Fruit fly (Drosophila melanogaster) whole organism, adult: ENCODE data around the gene ftz-f1.
A peak's percentile ranks its signal among the peaks of the same experiment; 100 is the strongest.

Experiments
- CG11617 ChIP-seq: fragments of 200-800 bp; sonication (Bioruptor generic); optimal IDR thresholded peaks from 2 replicates; lab custom pipeline; 2017; ENCODE audit warnings: mild to moderate bottlenecking, missing biosample characterization, missing genetic modification reagents, missing genetic modification characterization
- CG12768 ChIP-seq: fragments of 200-800 bp; sonication (Bioruptor generic); optimal IDR thresholded peaks from 2 replicates; lab custom pipeline; 2017; ENCODE audit warnings: missing biosample characterization, missing genetic modification characterization, mild to moderate bottlenecking, moderate library complexity, missing genetic modification reagents
- CG14711 ChIP-seq: fragments of 200-800 bp; sonication (Bioruptor generic); optimal IDR thresholded peaks from 2 replicates; lab custom pipeline; 2018; ENCODE audit warnings: missing biosample characterization, mild to moderate bottlenecking, missing genetic modification characterization, moderate library complexity
- CG1620 ChIP-seq: fragments of 200-800 bp; sonication (Bioruptor generic); optimal IDR thresholded peaks from 2 replicates; lab custom pipeline; 2016; ENCODE audit warnings: missing biosample characterization, missing genetic modification characterization
- CG33017 ChIP-seq: fragments of 200-800 bp; sonication (Bioruptor generic); optimal IDR thresholded peaks from 2 replicates; lab custom pipeline; 2018; ENCODE audit warnings: missing biosample characterization, mild to moderate bottlenecking, missing genetic modification characterization, moderate library complexity
- CG5204 ChIP-seq: fragments of 200-800 bp; sonication (Bioruptor generic); optimal IDR thresholded peaks from 2 replicates; lab custom pipeline; 2016; ENCODE audit warnings: missing biosample characterization, missing genetic modification characterization
- CG7045 ChIP-seq: fragments of 200-800 bp; sonication (Bioruptor generic); optimal IDR thresholded peaks from 2 replicates; lab custom pipeline; 2017; ENCODE audit warnings: missing biosample characterization, mild to moderate bottlenecking, missing genetic modification characterization
- CG7101 ChIP-seq: fragments of 200-800 bp; sonication (Bioruptor generic); optimal IDR thresholded peaks from 2 replicates; lab custom pipeline; 2018; ENCODE audit warnings: missing biosample characterization, mild to moderate bottlenecking, missing genetic modification characterization, moderate library complexity
- Clk ChIP-seq: fragments of 200-800 bp; sonication (Bioruptor generic); optimal IDR thresholded peaks from 2 replicates; lab custom pipeline; 2017; ENCODE audit warnings: missing biosample characterization, missing genetic modification characterization
- Crg-1 ChIP-seq: fragments of 200-800 bp; sonication (Bioruptor generic); optimal IDR thresholded peaks from 2 replicates; lab custom pipeline; 2016; ENCODE audit warnings: missing biosample characterization, missing genetic modification characterization
- Hr96 ChIP-seq: fragments of 200-800 bp; sonication (Bioruptor generic); optimal IDR thresholded peaks from 2 replicates; lab custom pipeline; 2016; ENCODE audit warnings: missing biosample characterization, missing genetic modification characterization
- Mnt ChIP-seq: fragments of 200-800 bp; sonication (Bioruptor generic); optimal IDR thresholded peaks from 2 replicates; lab custom pipeline; 2016; ENCODE audit warnings: missing biosample characterization, mild to moderate bottlenecking, missing genetic modification characterization
- bab1 ChIP-seq: fragments of 200-800 bp; sonication (Bioruptor generic); optimal IDR thresholded peaks from 3 replicates; lab custom pipeline; 2019; ENCODE audit warnings: missing biosample characterization, mild to moderate bottlenecking, missing genetic modification characterization, moderate library complexity
- cic ChIP-seq: fragments of 200-800 bp; sonication (Bioruptor generic); optimal IDR thresholded peaks from 2 replicates; lab custom pipeline; 2017; ENCODE audit warnings: missing biosample characterization, mild to moderate bottlenecking, missing genetic modification characterization, moderate library complexity
- cnc ChIP-seq, 2 experiments: fragments of >200 bp; optimal IDR thresholded peaks; 2 replicates each; lab custom pipeline; 2017
- kay ChIP-seq: fragments of 200-800 bp; sonication (Bioruptor generic); peaks from one replicate; lab custom pipeline; 2016; ENCODE audit warnings: missing biosample characterization, missing genetic modification characterization, borderline replicate concordance
- ovo ChIP-seq: fragments of 200-800 bp; sonication (Bioruptor generic); optimal IDR thresholded peaks from 2 replicates; lab custom pipeline; 2016; ENCODE audit warnings: missing biosample characterization, missing genetic modification characterization
- pad ChIP-seq: fragments of 200-800 bp; sonication (Bioruptor generic); optimal IDR thresholded peaks from 3 replicates; lab custom pipeline; 2017; ENCODE audit warnings: missing biosample characterization, missing genetic modification characterization, mild to moderate bottlenecking, moderate library complexity, missing genetic modification reagents
- tj ChIP-seq: fragments of 200-800 bp; sonication (Bioruptor generic); optimal IDR thresholded peaks from 3 replicates; lab custom pipeline; 2017; ENCODE audit warnings: missing biosample characterization, mild to moderate bottlenecking, missing genetic modification characterization, moderate library complexity
- toe ChIP-seq: fragments of 200-800 bp; sonication (Bioruptor generic); optimal IDR thresholded peaks from 2 replicates; lab custom pipeline; 2016; ENCODE audit warnings: missing biosample characterization, missing genetic modification characterization

The ftz-f1 gene

DNA sequence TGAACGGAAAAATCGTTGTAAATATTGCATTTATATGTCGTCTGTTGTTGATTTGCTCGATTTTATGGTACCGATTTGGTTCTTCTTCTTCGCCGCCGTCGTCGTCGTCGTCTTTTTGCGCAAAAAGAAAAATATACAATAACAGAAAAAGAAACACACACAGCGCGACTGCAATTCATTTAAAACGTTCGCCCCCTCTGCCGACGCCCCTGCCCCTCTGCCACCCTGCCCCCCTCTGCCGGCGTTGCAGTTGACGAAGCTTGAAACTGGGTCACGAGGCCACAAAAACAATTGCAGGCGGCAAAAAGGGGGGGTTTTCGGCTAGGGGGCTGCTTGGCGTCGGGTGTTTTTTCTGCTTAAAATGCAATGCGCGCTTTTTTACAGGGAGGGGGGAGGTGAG is 17.6 kb downstream of the ftz-f1 start:
- TF ChIP-seq Crg-1 (GFP tag; lab: Kevin White, UChicago), result no peak
- peak; percentile 19 for TF ChIP-seq CG7101 (tag; lab: Kevin White, UChicago)
- peak; percentile 32 for TF ChIP-seq CG11617 (GFP tag; lab: Kevin White, UChicago)
- peak; percentile 33 for TF ChIP-seq CG14711
- TF ChIP-seq toe (GFP tag; lab: Kevin White, UChicago), result no peak
- TF ChIP-seq CG12768 (GFP tag; lab: Kevin White, UChicago), result peak; percentile 64
- peak; percentile 9 for TF ChIP-seq CG33017 (tag; lab: Kevin White, UChicago)
- TF ChIP-seq CG7045 (GFP tag; lab: Kevin White, UChicago), result peak; percentile 33
- TF ChIP-seq pad, result no peak
- TF ChIP-seq cic (GFP tag; lab: Kevin White, UChicago), result peak; percentile 60
- TF ChIP-seq ovo (GFP tag; lab: Kevin White, UChicago), result peak; percentile 46
- TF ChIP-seq tj (GFP tag; lab: Kevin White, UChicago), result peak; percentile 97
- no peak for TF ChIP-seq CG1620 (GFP tag; lab: Kevin White, UChicago)

DNA sequence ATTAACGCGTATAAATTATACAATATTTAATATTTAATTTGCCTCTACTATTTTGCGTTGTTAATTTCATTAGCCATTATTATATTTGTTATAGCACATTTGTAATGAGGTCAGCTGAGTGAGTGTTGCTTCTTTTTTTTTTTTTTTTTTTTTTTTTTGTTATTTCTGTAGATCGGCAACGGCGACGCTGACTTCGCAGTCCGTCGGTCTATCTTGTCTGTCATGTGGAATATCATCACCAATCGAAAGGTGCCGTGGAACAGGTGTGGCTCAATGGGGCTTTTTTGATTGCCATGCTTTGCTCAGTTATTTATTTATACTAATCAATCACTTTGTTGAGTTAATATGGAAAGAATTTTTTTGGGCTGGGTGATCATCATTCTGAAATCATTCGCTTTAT is 18.5 kb downstream of the ftz-f1 start:
- no peak for TF ChIP-seq bab1
- TF ChIP-seq CG33017 (tag; lab: Kevin White, UChicago), result no peak
- TF ChIP-seq Hr96 (GFP tag; lab: Kevin White, UChicago), result no peak
- no peak for TF ChIP-seq Crg-1 (GFP tag; lab: Kevin White, UChicago)
- no peak for TF ChIP-seq kay (GFP tag; lab: Kevin White, UChicago)
- TF ChIP-seq CG7101 (tag; lab: Kevin White, UChicago), result no peak
- TF ChIP-seq Clk, result no peak
- TF ChIP-seq ovo (GFP tag; lab: Kevin White, UChicago), result no peak
- no peak for TF ChIP-seq CG14711
- no peak for TF ChIP-seq Mnt
- no peak for TF ChIP-seq tj (GFP tag; lab: Kevin White, UChicago)
- TF ChIP-seq CG7045 (GFP tag; lab: Kevin White, UChicago), result no peak
- no peak for TF ChIP-seq CG1620 (GFP tag; lab: Kevin White, UChicago)
- TF ChIP-seq cnc (optimal IDR thresholded peaks at IDR 0.05; lab: Kevin White, UChicago), result no peak

DNA sequence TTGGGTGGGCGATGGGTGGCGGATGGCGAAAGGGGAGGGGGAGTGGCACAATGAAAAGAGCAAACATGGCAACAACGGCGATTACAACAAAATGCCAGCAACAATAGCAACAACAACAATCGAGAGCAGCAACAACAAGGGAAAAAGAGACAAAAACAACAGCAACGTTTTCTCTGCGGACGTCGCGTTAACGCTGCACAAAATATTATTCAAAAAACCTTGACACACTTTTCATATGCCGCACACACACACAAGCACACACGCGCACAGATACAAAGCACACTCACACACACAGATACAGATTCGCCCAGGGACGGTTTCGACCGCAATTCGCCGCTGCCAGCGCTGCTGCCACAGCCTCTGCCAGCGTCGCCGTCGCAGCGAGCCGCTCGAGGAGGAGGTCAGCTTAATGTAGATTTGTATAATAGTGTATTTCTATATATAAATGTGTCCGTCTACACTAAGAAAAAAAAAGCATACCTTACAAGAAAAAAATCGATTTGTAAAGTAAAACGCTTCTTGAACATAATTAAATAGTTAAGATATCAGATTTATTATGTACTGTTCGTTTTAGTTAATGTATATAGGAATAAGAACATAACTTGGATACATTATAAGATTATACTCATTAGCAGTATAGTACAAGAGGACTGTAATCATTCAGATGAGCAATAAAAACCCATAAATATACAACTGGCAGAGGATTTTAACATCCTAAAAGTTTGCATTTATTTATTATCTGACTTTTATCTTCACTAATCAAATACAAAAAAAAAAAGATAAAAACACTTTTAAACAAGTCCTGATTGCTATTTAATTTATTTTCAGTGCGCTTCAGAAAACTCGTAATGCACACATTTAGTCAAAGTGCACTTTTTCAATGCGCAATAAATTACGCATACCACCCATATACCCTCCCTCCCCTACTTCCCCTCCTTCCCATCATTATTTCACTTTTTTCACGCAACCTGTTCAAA is 19.2 kb downstream of the ftz-f1 start:
- TF ChIP-seq CG5204, result peak; percentile 5
- TF ChIP-seq CG33017 (tag; lab: Kevin White, UChicago), result no peak
- no peak for TF ChIP-seq Crg-1 (GFP tag; lab: Kevin White, UChicago)
- TF ChIP-seq Clk, result no peak
- TF ChIP-seq kay (GFP tag; lab: Kevin White, UChicago), result peak; percentile 26
- no peak for TF ChIP-seq ovo (GFP tag; lab: Kevin White, UChicago)
- TF ChIP-seq pad, result no peak
- no peak for TF ChIP-seq cic (GFP tag; lab: Kevin White, UChicago)
- peak; percentile 5 for TF ChIP-seq CG7045 (GFP tag; lab: Kevin White, UChicago)
- TF ChIP-seq cnc (optimal IDR thresholded peaks at IDR 0.05; lab: Kevin White, UChicago), result no peak
- TF ChIP-seq CG11617 (GFP tag; lab: Kevin White, UChicago), result peak; percentile 18
- TF ChIP-seq CG1620 (GFP tag; lab: Kevin White, UChicago), result no peak
- TF ChIP-seq toe (GFP tag; lab: Kevin White, UChicago), result no peak
- no peak for TF ChIP-seq CG12768 (GFP tag; lab: Kevin White, UChicago)
- no peak for TF ChIP-seq Mnt
- TF ChIP-seq CG7101 (tag; lab: Kevin White, UChicago), result peak; percentile 8
- TF ChIP-seq CG14711, result no peak
- peak; percentile 99 for TF ChIP-seq tj (GFP tag; lab: Kevin White, UChicago)

DNA sequence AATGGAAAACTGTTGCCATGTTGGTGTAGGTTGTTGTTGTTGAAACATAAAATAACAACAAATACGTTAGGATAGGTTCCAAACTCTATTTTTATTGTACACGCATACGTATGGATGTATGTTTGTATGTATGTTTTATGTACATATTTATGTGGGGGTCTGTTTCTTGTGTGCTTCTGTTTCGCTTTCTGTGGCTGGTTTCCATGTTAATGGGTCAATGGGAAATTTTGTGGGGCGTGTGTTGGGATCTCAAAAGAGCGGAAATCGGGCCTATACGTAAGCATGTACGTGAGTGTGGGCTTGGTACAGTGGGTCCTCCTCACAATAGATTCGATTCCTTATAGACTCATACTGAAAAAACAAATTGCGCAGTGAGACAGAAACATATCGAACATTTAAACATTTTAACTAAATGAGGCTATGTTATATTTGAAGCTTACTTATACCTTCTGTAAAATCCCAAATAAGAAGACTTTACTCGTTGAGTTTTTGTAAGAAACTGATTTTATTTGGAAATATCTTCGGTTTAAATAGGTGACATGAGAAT is 29.0 kb downstream of the ftz-f1 start:
- no peak for TF ChIP-seq CG12768 (GFP tag; lab: Kevin White, UChicago)
- TF ChIP-seq CG7101 (tag; lab: Kevin White, UChicago), result no peak
- no peak for TF ChIP-seq ovo (GFP tag; lab: Kevin White, UChicago)
- no peak for TF ChIP-seq cnc (optimal IDR thresholded peaks at IDR 0.05; lab: Kevin White, UChicago)
- TF ChIP-seq CG11617 (GFP tag; lab: Kevin White, UChicago), result no peak
- no peak for TF ChIP-seq tj (GFP tag; lab: Kevin White, UChicago)
- no peak for TF ChIP-seq kay (GFP tag; lab: Kevin White, UChicago)
- TF ChIP-seq CG7045 (GFP tag; lab: Kevin White, UChicago), result no peak
- TF ChIP-seq pad, result no peak
- TF ChIP-seq toe (GFP tag; lab: Kevin White, UChicago), result no peak
- no peak for TF ChIP-seq CG5204
- TF ChIP-seq cic (GFP tag; lab: Kevin White, UChicago), result no peak

DNA sequence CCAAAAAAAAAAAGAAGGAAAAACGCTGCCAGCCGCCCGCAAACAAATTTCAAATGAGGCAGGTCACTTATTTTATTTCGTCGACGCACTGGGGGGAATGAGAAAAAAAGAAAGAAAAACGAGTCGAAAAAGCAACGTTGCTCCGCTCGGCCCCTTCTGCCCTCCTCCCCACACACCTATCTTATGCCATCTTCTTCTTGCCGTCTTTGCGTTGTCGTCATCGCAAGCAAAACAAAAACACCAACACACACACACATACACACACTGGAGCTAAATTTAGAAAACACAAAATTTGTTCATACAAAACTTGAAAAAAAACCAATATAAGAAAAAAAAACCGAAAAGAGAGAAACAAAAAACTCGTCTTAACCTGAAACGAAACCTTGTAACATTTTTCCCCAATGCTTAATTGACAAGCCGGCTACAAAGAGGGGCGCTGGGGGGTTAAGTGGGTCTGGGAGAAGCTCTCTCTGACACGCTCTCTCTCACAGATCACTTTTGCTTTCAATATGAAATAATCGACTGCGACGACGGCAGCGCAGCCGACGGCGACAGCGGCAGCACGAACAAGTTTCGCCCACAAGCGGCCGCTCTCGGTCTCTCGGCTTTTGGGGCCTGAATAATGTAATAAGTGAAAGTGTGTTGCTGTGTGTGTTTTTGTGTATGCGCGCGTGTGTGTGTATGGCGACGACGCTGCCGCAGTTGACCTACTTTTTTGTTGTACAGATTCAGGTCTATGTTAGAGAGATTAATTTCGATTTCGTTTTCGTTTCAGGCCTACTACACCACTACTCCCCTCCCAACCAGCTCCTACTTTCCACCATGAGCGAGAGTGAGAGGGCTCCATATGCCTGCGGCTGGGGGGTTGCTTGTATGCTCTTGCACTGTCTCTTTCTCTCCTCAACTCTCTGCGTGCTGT is 29.8 kb downstream of the ftz-f1 start:
- peak; percentile 23 for TF ChIP-seq pad
- TF ChIP-seq bab1, result no peak
- no peak for TF ChIP-seq Hr96 (GFP tag; lab: Kevin White, UChicago)
- peak; percentile 9 for TF ChIP-seq Mnt
- TF ChIP-seq tj (GFP tag; lab: Kevin White, UChicago), result peak; percentile 78
- no peak for TF ChIP-seq Clk
- TF ChIP-seq CG7101 (tag; lab: Kevin White, UChicago), result no peak
- TF ChIP-seq ovo (GFP tag; lab: Kevin White, UChicago), result peak; percentile 1
- TF ChIP-seq CG12768 (GFP tag; lab: Kevin White, UChicago), result peak; percentile 47
- TF ChIP-seq CG14711, result no peak
- peak; percentile 42 for TF ChIP-seq kay (GFP tag; lab: Kevin White, UChicago)
